Worm (Caenorhabditis elegans): ENCODE data around the gene try-5.

DNA sequence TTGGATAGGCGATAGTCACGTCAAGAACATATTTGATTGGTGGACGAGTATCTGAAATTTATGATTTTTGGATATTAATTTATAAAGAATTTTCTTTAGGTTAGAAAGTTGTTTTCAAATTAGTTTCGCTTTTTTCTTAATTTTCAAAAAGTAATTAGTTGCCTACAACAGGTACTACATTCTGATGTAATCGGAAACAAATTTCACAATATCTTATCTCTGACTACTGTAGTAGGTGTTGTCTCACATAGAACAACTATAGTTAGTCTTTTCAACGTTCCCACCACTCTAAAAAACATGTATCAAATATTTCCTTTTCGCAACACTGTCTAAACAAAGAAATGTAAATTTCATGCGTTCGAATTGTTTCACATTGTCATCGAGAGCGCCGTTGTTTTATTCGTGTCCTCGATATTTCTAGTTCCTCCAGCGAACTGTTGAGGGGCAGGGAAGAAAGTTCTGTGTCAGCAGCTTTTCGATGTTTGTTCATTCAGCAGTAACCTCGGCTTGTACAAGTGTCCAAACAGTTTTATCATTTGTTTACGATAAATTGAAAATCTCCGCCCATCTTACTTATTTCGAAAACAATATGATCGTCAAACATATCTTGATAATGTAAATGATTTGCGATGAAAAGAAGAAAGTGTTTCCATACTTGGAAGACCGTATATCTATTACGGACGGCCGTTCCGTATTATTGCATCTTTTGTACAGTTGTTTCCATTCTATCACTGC lies 17.4 kb upstream of the try-5 start:
- TF ChIP-seq pes-1 (GFP tag; IDR thresholded peaks at IDR 0.05): no peak
- TF ChIP-seq tbx-11 (GFP tag; IDR thresholded peaks at IDR 0.05): no peak
- TF ChIP-seq ama-1 (optimal IDR thresholded peaks at IDR 0.05): no peak
- TF ChIP-seq tbx-37 (GFP tag; conservative IDR thresholded peaks at IDR 0.05): no peak
- no peak for TF ChIP-seq flt-1 (GFP tag; IDR thresholded peaks at IDR 0.05)
- no peak for TF ChIP-seq sea-1 (GFP tag; conservative IDR thresholded peaks at IDR 0.05)
- TF ChIP-seq aly-1 (tag; optimal IDR thresholded peaks at IDR 0.05): no peak

All from whole organism, early embryonic.